Fruit fly (Drosophila melanogaster): Measurements from ENCODE around the gene Rbp9.

The Rbp9 gene

dm6 chr2L:2999609-3000008, 45.0 kb downstream of the Rbp9 start (continued):
- TF ChIP-seq CG17829 (tag; optimal IDR thresholded peaks at IDR 0.05) (no peak), Doc2 (GFP tag; IDR thresholded peaks at IDR 0.05) (no peak), CG9817 (tag; optimal IDR thresholded peaks at IDR 0.05) (no peak), wdn (GFP tag; IDR thresholded peaks at IDR 0.05) (no peak), Elba2 (GFP tag; optimal IDR thresholded peaks at IDR 0.05) (no peak), CG15479 (GFP tag; optimal IDR thresholded peaks at IDR 0.05) (peak; percentile 88)

- TF ChIP-seq gsb-n (tag; optimal IDR thresholded peaks at IDR 0.05) (peak; percentile 26), CG4360 (GFP tag; IDR thresholded peaks at IDR 0.05) (peak; percentile 82), CG15479 (GFP tag; optimal IDR thresholded peaks at IDR 0.05) (peak; percentile 90), unc-4 (GFP tag; IDR thresholded peaks at IDR 0.05; ENCODE audit: partially characterized antibody) (0 out of 2 replicates have a peak, but pooled peaks have one; percentile 17), Scr (GFP tag; IDR thresholded peaks at IDR 0.05; ENCODE audit: partially characterized antibody) (peak; percentile 57), hkb (optimal IDR thresholded peaks at IDR 0.05) (no peak), hkb (GFP tag; IDR thresholded peaks at IDR 0.05) (no peak), D (optimal IDR thresholded peaks at IDR 0.05) (peak; percentile 91), D (GFP tag; optimal IDR thresholded peaks at IDR 0.05) (no peak), amos (GFP tag; IDR thresholded peaks at IDR 0.05; ENCODE audit: partially characterized antibody) (peak; percentile 20; the same call in 1 of the 2 replicates), Doc3 (GFP tag; IDR thresholded peaks at IDR 0.05; ENCODE audit: partially characterized antibody) (peak; percentile 49; the same call in 2 of the 3 replicates), Dfd (GFP tag; optimal IDR thresholded peaks at IDR 0.05) (no peak), sna (GFP tag; IDR thresholded peaks at IDR 0.05; ENCODE audit: partially characterized antibody) (0 out of 2 replicates have a peak, but pooled peaks have one; percentile 35), kah (GFP tag; optimal IDR thresholded peaks at IDR 0.05) (peak; percentile 79), CG16813 (GFP tag; IDR thresholded peaks at IDR 0.05; ENCODE audit: partially characterized antibody) (peak; percentile 31; the same call in 1 of the 3 replicates), Eip74EF (GFP tag; optimal IDR thresholded peaks at IDR 0.05) (no peak), CG6791 (GFP tag; IDR thresholded peaks at IDR 0.05; ENCODE audit: partially characterized antibody) (0 out of 3 replicates have a peak, but pooled peaks have one; percentile 4), vvl (GFP tag; IDR thresholded peaks at IDR 0.05) (peak; percentile 66; the same call in 1 of the 2 replicates), Chrac-16 (GFP tag; optimal IDR thresholded peaks at IDR 0.05) (no peak), Dll (GFP tag; IDR thresholded peaks at IDR 0.05; ENCODE audit: partially characterized antibody) (peak; percentile 54; the same call in 1 of the 4 replicates), dati (GFP tag; IDR thresholded peaks at IDR 0.05) (no peak), CG1832 (GFP tag; optimal IDR thresholded peaks at IDR 0.05) (peak; percentile 43), PHDP (tag; optimal IDR thresholded peaks at IDR 0.05) (no peak), CG32772 (GFP tag; IDR thresholded peaks at IDR 0.05) (no peak), tll (GFP tag; optimal IDR thresholded peaks at IDR 0.05) (peak in 1 of 2 experiments; percentile 93), CTCF (GFP tag; optimal IDR thresholded peaks at IDR 0.05) (no peak), crol (GFP tag; IDR thresholded peaks at IDR 0.05) (0 out of 2 replicates have a peak, but pooled peaks have one; percentile 29), Doc2 (GFP tag; IDR thresholded peaks at IDR 0.05) (no peak), Pdp1 (GFP tag; optimal IDR thresholded peaks at IDR 0.05) (peak in 1 of 2 experiments; percentile 37), kni (GFP tag; optimal IDR thresholded peaks at IDR 0.05) (peak; percentile 45), sd (tag; optimal IDR thresholded peaks at IDR 0.05) (no peak), cad (GFP tag; optimal IDR thresholded peaks at IDR 0.05) (peak; percentile 83), Nf-YB (GFP tag; optimal IDR thresholded peaks at IDR 0.05) (peak; percentile 53), psq (GFP tag; optimal IDR thresholded peaks at IDR 0.05) (no peak), BEAF-32 (GFP tag; optimal IDR thresholded peaks at IDR 0.05) (peak; percentile 41), CG2129 (GFP tag; IDR thresholded peaks at IDR 0.05; ENCODE audit: partially characterized antibody) (peak; percentile 31; the same call in 1 of the 2 replicates), trem (tag; optimal IDR thresholded peaks at IDR 0.05) (no peak), CG3838 (GFP tag; optimal IDR thresholded peaks at IDR 0.05) (peak; percentile 41), scrt (GFP tag; optimal IDR thresholded peaks at IDR 0.05) (peak; percentile 45), CG6175 (GFP tag; IDR thresholded peaks at IDR 0.05) (0 out of 3 replicates have a peak, but pooled peaks have one; percentile 30)
Measured at dm6 chr2L:3000517-3000934, 46.0 kb downstream of the Rbp9 start.

All from whole organism, embryonic.